Worm (Caenorhabditis elegans): ENCODE results near the gene mdh-2.
A peak's percentile ranks its signal among the peaks of the same experiment; 100 is the strongest.

Gene mdh-2

DNA sequence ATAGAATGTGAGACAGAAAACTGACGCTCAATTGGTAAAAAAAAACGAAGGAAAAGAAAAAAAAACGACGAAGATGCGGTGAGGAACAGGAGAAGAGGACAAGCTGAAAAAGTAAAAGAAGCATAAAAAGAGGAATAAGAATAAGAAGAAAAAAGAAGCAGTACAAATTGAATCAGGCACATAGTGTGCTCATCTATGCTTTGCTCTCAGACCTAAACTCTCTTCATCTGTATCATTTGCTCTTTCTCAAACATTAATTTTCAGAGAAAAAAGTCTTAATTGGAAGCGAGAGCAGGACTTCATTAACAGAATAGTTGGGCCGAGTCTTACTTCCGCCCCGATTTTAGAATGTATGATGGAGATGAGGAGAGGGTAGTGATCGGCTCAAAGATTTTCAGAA lies 39.0 kb upstream of the mdh-2 start:
- TF ChIP-seq dox-1 (GFP tag; IDR thresholded peaks at IDR 0.05) (no peak), lin-35 (GFP tag; optimal IDR thresholded peaks at IDR 0.05) (peak in 1 of 3 experiments; percentile 17), ama-1 (optimal IDR thresholded peaks at IDR 0.05) (no peak), ama-1 (GFP tag; optimal IDR thresholded peaks at IDR 0.05) (no peak), snpc-1.1 (tag; optimal IDR thresholded peaks at IDR 0.05; ENCODE audit: insufficient read depth) (no peak), hsf-1 (GFP tag; IDR thresholded peaks at IDR 0.05) (no peak), ets-4 (GFP tag; optimal IDR thresholded peaks at IDR 0.05) (no peak)

DNA sequence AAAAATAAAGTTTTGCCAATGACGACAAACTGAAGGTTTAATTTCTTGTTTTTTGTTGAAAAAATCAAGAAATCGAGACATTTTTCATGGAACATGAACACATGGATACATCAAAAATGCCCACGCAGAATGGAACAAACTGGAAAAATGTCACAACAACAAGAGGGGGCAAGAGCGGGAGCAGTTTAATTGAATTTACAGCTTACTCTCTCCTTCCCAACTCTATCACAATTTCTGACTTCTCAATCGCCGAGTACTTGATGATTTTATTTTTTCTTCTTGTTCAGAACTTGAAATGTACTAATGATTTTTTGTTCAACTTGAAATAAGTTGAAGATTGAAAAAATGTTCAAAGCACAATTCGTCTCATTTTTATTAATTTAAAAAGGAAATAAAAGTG lies 37.4 kb upstream of the mdh-2 start:
- TF ChIP-seq ccch-3 (GFP tag; optimal IDR thresholded peaks at IDR 0.05) (no peak), tlf-1 (GFP tag; optimal IDR thresholded peaks at IDR 0.05) (no peak), ztf-25 (GFP tag; IDR thresholded peaks at IDR 0.05) (no peak), Y95B8A.8 (GFP tag; IDR thresholded peaks at IDR 0.05) (no peak), gei-17 (GFP tag; optimal IDR thresholded peaks at IDR 0.05) (no peak), mes-4 (tag; optimal IDR thresholded peaks at IDR 0.05) (no peak), F49E8.2 (tag; optimal IDR thresholded peaks at IDR 0.05; ENCODE audit: insufficient read depth) (no peak), tbx-9 (tag; optimal IDR thresholded peaks at IDR 0.05; ENCODE audit: borderline replicate concordance) (no peak), chd-7 (tag; optimal IDR thresholded peaks at IDR 0.05) (no peak), lag-1 (GFP tag; IDR thresholded peaks at IDR 0.05) (no peak), dpl-1 (GFP tag; optimal IDR thresholded peaks at IDR 0.05) (no peak), pha-4 (tag; optimal IDR thresholded peaks at IDR 0.05) (no peak), snpc-4 (GFP tag; optimal IDR thresholded peaks at IDR 0.05) (no peak), snpc-4 (tag; optimal IDR thresholded peaks at IDR 0.05) (no peak), F39B2.1 (GFP tag; IDR thresholded peaks at IDR 0.05) (no peak), K12H6.12 (tag; optimal IDR thresholded peaks at IDR 0.05) (no peak)

- TF ChIP-seq Y53F4B.3 (GFP tag; IDR thresholded peaks at IDR 0.05), result no peak
- no peak for TF ChIP-seq Y67H2A.10 (GFP tag; conservative IDR thresholded peaks at IDR 0.05)
- TF ChIP-seq ceh-27 (GFP tag; optimal IDR thresholded peaks at IDR 0.05), result no peak
- TF ChIP-seq mcd-1 (GFP tag; IDR thresholded peaks at IDR 0.05), result no peak
- no peak for TF ChIP-seq mes-4 (tag; optimal IDR thresholded peaks at IDR 0.05)
- TF ChIP-seq F57C9.4 (tag; optimal IDR thresholded peaks at IDR 0.05), result no peak
These were observed 31.1 kb upstream of the mdh-2 start for ce11 chrIII:6639028-6639427.

DNA sequence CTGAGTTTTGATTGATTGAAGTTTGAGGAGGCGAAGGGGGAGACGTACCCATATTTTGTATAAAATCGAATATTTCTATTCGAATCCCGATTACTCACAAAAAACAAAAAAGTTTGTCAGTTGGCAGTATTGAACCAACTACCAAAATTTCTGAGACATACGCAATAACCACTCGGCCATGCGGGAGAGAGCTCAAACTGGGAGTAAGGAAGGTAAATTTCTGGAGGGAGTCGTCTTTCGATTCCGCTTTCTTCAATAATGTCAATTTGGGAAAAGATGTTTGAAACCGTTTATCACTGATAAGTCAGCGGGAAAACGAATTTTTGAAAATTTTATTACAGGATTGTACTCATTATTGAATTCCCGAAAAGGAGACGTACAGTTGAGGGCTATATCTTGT lies 20.9 kb upstream of the mdh-2 start:
- TF ChIP-seq cebp-2 (GFP tag; IDR thresholded peaks at IDR 0.05) (0 out of 2 replicates have a peak, but pooled peaks have one; percentile 69), hmg-1.2 (GFP tag; IDR thresholded peaks at IDR 0.05) (peak; percentile 20; the same call in 1 of the 2 replicates), madf-6 (GFP tag; IDR thresholded peaks at IDR 0.05) (peak; percentile 37), mcd-1 (GFP tag; IDR thresholded peaks at IDR 0.05) (peak; percentile 32; the same call in 1 of the 2 replicates), lin-26 (GFP tag; IDR thresholded peaks at IDR 0.05) (peak; percentile 65; the same call in 1 of the 2 replicates), ztf-25 (GFP tag; IDR thresholded peaks at IDR 0.05) (0 out of 2 replicates have a peak, but pooled peaks have one; percentile 14), dox-1 (GFP tag; IDR thresholded peaks at IDR 0.05) (0 out of 2 replicates have a peak, but pooled peaks have one; percentile 19), ceh-100 (GFP tag; IDR thresholded peaks at IDR 0.05) (0 out of 2 replicates have a peak, but pooled peaks have one; percentile 17)

- peak; percentile 51; the same call in 1 of the 2 replicates for TF ChIP-seq mcd-1 (GFP tag; IDR thresholded peaks at IDR 0.05)
These were observed 20.0 kb upstream of the mdh-2 start for ce11 chrIII:6627876-6628275.

Measured in whole organism, young adult.